Fruit fly (Drosophila melanogaster) whole organism, embryonic: Measurements from ENCODE around the gene east.

Source experiments
- Adf1 ChIP-seq: fragments of 200-800 bp; sonication (Bioruptor generic); IDR thresholded peaks from 2 replicates; pipeline ENCODE4 v1.3.6; 2022; ENCODE audit warnings: missing biosample characterization, missing genetic modification characterization
- CG10565 ChIP-seq: fragments of 200-800 bp; sonication (Bioruptor generic); optimal IDR thresholded peaks from 3 replicates; lab custom pipeline; 2016; ENCODE audit warnings: missing biosample characterization, mild to moderate bottlenecking, missing genetic modification characterization
- CG13287 ChIP-seq: fragments of 200-800 bp; sonication (Bioruptor generic); IDR thresholded peaks from 2 replicates; pipeline ENCODE4 v1.3.6; 2022; ENCODE audit warnings: missing biosample characterization, missing genetic modification characterization; ENCODE audit not compliant: partially characterized antibody
- CG15514 ChIP-seq: fragments of 200-800 bp; sonication (Bioruptor generic); optimal IDR thresholded peaks from 3 replicates; lab custom pipeline; 2017; ENCODE audit warnings: missing biosample characterization, missing genetic modification characterization, mild to moderate bottlenecking, moderate library complexity, missing genetic modification reagents
- CG32532 ChIP-seq: fragments of 200-800 bp; sonication (Bioruptor generic); IDR thresholded peaks from 2 replicates; pipeline ENCODE4 v1.3.6; 2022; ENCODE audit warnings: missing biosample characterization, missing genetic modification characterization
- CG4360 ChIP-seq: fragments of 200-800 bp; sonication (Bioruptor generic); IDR thresholded peaks from 2 replicates; pipeline ENCODE4 v1.3.6; 2022; ENCODE audit warnings: missing biosample characterization, missing genetic modification characterization
- CG4424 ChIP-seq: fragments of 200-800 bp; sonication (Bioruptor generic); optimal IDR thresholded peaks from 3 replicates; lab custom pipeline; 2016; ENCODE audit warnings: missing biosample characterization, missing genetic modification characterization
- CG5180 ChIP-seq: fragments of 200-800 bp; sonication (Bioruptor generic); optimal IDR thresholded peaks from 3 replicates; lab custom pipeline; 2017; ENCODE audit warnings: missing biosample characterization, missing genetic modification characterization, mild to moderate bottlenecking, moderate library complexity, missing genetic modification reagents
- CG6175 ChIP-seq: fragments of 200-800 bp; sonication (Bioruptor generic); IDR thresholded peaks from 3 replicates; pipeline ENCODE4 v1.3.6; 2022; ENCODE audit warnings: missing biosample characterization, missing genetic modification characterization
- CG7271 ChIP-seq: fragments of 200-800 bp; sonication (Bioruptor generic); optimal IDR thresholded peaks from 2 replicates; lab custom pipeline; 2018; ENCODE audit warnings: missing biosample characterization, mild to moderate bottlenecking, missing genetic modification characterization, moderate library complexity
- CG8290 ChIP-seq, 3 experiments: fragments of 200-800 bp; sonication (Bioruptor generic); optimal IDR thresholded peaks; 2 replicates each; lab custom pipeline; 2016 to 2019; ENCODE audit warnings: missing biosample characterization in 3 of 3, missing genetic modification characterization in 3 of 3, mild to moderate bottlenecking in 2 of 3, moderate library complexity in 1 of 3
- Dbx ChIP-seq: fragments of 200-800 bp; sonication (Bioruptor generic); IDR thresholded peaks from 3 replicates; pipeline ENCODE4 v1.3.6; 2022; ENCODE audit warnings: missing biosample characterization, missing genetic modification characterization
- GATAe ChIP-seq: fragments of 200-800 bp; sonication (Bioruptor generic); conservative IDR thresholded peaks from 2 replicates; pipeline ENCODE4 v1.3.6; 2022; ENCODE audit warnings: missing biosample characterization, missing genetic modification characterization
- HLH4C ChIP-seq: fragments of 200-800 bp; sonication (Bioruptor generic); IDR thresholded peaks from 3 replicates; pipeline ENCODE4 v1.3.6; 2022; ENCODE audit warnings: missing biosample characterization, missing genetic modification characterization; ENCODE audit not compliant: partially characterized antibody
- HLHmδ ChIP-seq: fragments of 200-800 bp; sonication (Bioruptor generic); optimal IDR thresholded peaks from 2 replicates; lab custom pipeline; 2018; ENCODE audit warnings: missing biosample characterization, mild to moderate bottlenecking, missing genetic modification characterization, moderate library complexity
- Hsf ChIP-seq: fragments of 200-800 bp; sonication (Bioruptor generic); optimal IDR thresholded peaks from 3 replicates; lab custom pipeline; 2016; ENCODE audit warnings: missing biosample characterization, missing genetic modification characterization
- MTF-1 ChIP-seq: fragments of 200-800 bp; sonication (Bioruptor generic); optimal IDR thresholded peaks from 2 replicates; lab custom pipeline; 2018; ENCODE audit warnings: missing biosample characterization, mild to moderate bottlenecking, missing genetic modification characterization, borderline replicate concordance
- Spps ChIP-seq: fragments of 200-800 bp; sonication (Bioruptor generic); optimal IDR thresholded peaks from 2 replicates; lab custom pipeline; 2018; ENCODE audit warnings: missing biosample characterization, mild to moderate bottlenecking, missing genetic modification characterization
- bbx ChIP-seq: fragments of 200-800 bp; sonication (Bioruptor generic); IDR thresholded peaks from 2 replicates; pipeline ENCODE4 v1.3.6; 2022; ENCODE audit warnings: missing biosample characterization, missing genetic modification characterization; ENCODE audit not compliant: partially characterized antibody
- bowl ChIP-seq: fragments of 200-800 bp; sonication (Bioruptor generic); IDR thresholded peaks from 2 replicates; pipeline ENCODE4 v1.3.6; 2022; ENCODE audit warnings: missing biosample characterization, missing genetic modification characterization
- chinmo ChIP-seq: fragments of 200-800 bp; sonication (Bioruptor generic); IDR thresholded peaks from 4 replicates; pipeline ENCODE4 v1.3.6; 2022; ENCODE audit warnings: missing biosample characterization, missing genetic modification characterization; ENCODE audit not compliant: partially characterized antibody
- chn ChIP-seq: fragments of 200-800 bp; sonication (Bioruptor generic); optimal IDR thresholded peaks from 2 replicates; lab custom pipeline; 2016; ENCODE audit warnings: missing biosample characterization, missing genetic modification characterization
- ci ChIP-seq: fragments of 200-800 bp; sonication (Bioruptor generic); IDR thresholded peaks from 3 replicates; pipeline ENCODE4 v1.3.6; 2022; ENCODE audit warnings: missing biosample characterization, missing genetic modification characterization
- crol ChIP-seq: fragments of 200-800 bp; sonication (Bioruptor generic); IDR thresholded peaks from 2 replicates; pipeline ENCODE4 v1.3.6; 2022; ENCODE audit warnings: missing biosample characterization, missing genetic modification characterization
- crp ChIP-seq, 2 experiments: fragments of 200-800 bp; sonication (Bioruptor generic); optimal IDR thresholded peaks; 2 replicates in 1 of 2; 3 replicates in 1 of 2; lab custom pipeline; 2017; ENCODE audit warnings: missing biosample characterization in 2 of 2, missing genetic modification characterization in 2 of 2, mild to moderate bottlenecking in 1 of 2, moderate library complexity in 1 of 2
- cwo ChIP-seq: fragments of 200-800 bp; sonication (Bioruptor generic); optimal IDR thresholded peaks from 3 replicates; lab custom pipeline; 2017; ENCODE audit warnings: missing biosample characterization, missing genetic modification characterization, mild to moderate bottlenecking, moderate library complexity, missing genetic modification reagents
- dan ChIP-seq: fragments of 200-800 bp; sonication (Bioruptor generic); IDR thresholded peaks from 2 replicates; pipeline ENCODE4 v1.3.6; 2022; ENCODE audit warnings: missing biosample characterization, missing genetic modification characterization
- exex ChIP-seq: fragments of 200-800 bp; sonication (Bioruptor generic); optimal IDR thresholded peaks from 4 replicates; lab custom pipeline; 2018; ENCODE audit warnings: missing biosample characterization, mild to moderate bottlenecking, missing genetic modification characterization, moderate library complexity
- kni ChIP-seq: fragments of 200-800 bp; sonication (Bioruptor generic); optimal IDR thresholded peaks from 3 replicates; lab custom pipeline; 2017; ENCODE audit warnings: mild to moderate bottlenecking, missing biosample characterization, missing genetic modification reagents, missing genetic modification characterization
- odd ChIP-seq: fragments of 200-800 bp; sonication (Bioruptor generic); optimal IDR thresholded peaks from 2 replicates; lab custom pipeline; 2017; ENCODE audit warnings: missing biosample characterization, mild to moderate bottlenecking, missing genetic modification characterization
- pros ChIP-seq: fragments of 200-800 bp; sonication (Bioruptor generic); optimal IDR thresholded peaks from 3 replicates; lab custom pipeline; 2019; ENCODE audit warnings: missing biosample characterization, mild to moderate bottlenecking, missing genetic modification characterization, moderate library complexity
- sd ChIP-seq: fragments of 200-800 bp; sonication (Bioruptor generic); optimal IDR thresholded peaks from 3 replicates; lab custom pipeline; 2018; ENCODE audit warnings: missing biosample characterization, mild to moderate bottlenecking, missing genetic modification characterization, moderate library complexity
- sens-2 ChIP-seq: fragments of 200-800 bp; sonication (Bioruptor generic); IDR thresholded peaks from 2 replicates; pipeline ENCODE4 v1.3.6; 2022; ENCODE audit warnings: missing biosample characterization, missing genetic modification characterization
- sr ChIP-seq: fragments of 200-800 bp; sonication (Bioruptor generic); IDR thresholded peaks from 3 replicates; pipeline ENCODE4 v1.3.6; 2022; ENCODE audit warnings: missing biosample characterization, missing genetic modification characterization
- tin ChIP-seq: fragments of 200-800 bp; sonication (Bioruptor generic); optimal IDR thresholded peaks from 3 replicates; lab custom pipeline; 2016; ENCODE audit warnings: missing biosample characterization, missing genetic modification characterization
- tna ChIP-seq: fragments of 200-800 bp; sonication (Bioruptor generic); IDR thresholded peaks from 2 replicates; pipeline ENCODE4 v1.3.6; 2022; ENCODE audit warnings: missing biosample characterization, missing genetic modification characterization; ENCODE audit not compliant: partially characterized antibody
- wdn ChIP-seq: fragments of 200-800 bp; sonication (Bioruptor generic); IDR thresholded peaks from 2 replicates; pipeline ENCODE4 v1.3.6; 2022; ENCODE audit warnings: missing biosample characterization, missing genetic modification characterization
- zen2 ChIP-seq: fragments of 200-800 bp; sonication (Bioruptor generic); IDR thresholded peaks from 3 replicates; pipeline ENCODE4 v1.3.6; 2022; ENCODE audit warnings: missing biosample characterization, missing genetic modification characterization; ENCODE audit not compliant: partially characterized antibody

east gene

DNA sequence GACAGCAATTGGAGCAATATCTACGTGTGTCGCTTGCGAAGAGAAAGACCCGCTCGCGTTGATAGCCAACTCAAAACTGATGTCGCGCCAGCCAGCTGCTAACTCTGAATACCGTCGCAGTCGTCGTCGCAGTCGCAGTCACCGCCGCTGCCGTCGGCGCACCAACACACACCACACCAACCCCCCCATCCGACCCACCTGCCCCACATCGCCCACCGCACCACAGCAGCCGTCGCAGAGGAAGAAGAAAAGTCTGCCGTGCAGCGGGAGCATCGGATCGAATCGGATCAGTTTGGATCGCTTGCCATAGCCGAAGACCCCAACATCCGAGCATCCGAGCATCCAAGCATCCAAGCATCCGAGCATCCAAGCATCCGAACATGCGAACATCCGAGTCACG is 25.7 kb downstream of the east start (continued):
- TF ChIP-seq CG13287 (GFP tag; lab: Robert Waterston, UW), result peak; percentile 7; the same call in 1 of the 2 replicates
- TF ChIP-seq chn (GFP tag; lab: Kevin White, UChicago), result peak; percentile 17
- peak; percentile 13 for TF ChIP-seq pros (GFP tag; lab: Kevin White, UChicago)
- TF ChIP-seq bowl, result 0 out of 2 replicates have a peak, but pooled peaks have one; percentile 24
- no peak for TF ChIP-seq HLHmδ (GFP tag; lab: Kevin White, UChicago)
- TF ChIP-seq CG5180 (GFP tag; lab: Kevin White, UChicago), result peak; percentile 74
- peak; percentile 7 for TF ChIP-seq CG15514 (GFP tag; lab: Kevin White, UChicago)
- peak; percentile 41; the same call in 1 of the 2 replicates for TF ChIP-seq bbx (GFP tag; lab: Robert Waterston, UW)
- 0 out of 2 replicates have a peak, but pooled peaks have one; percentile 17 for TF ChIP-seq wdn (GFP tag; lab: Robert Waterston, UW)
- no peak for TF ChIP-seq CG4424 (GFP tag; lab: Kevin White, UChicago)
- no peak for TF ChIP-seq dan (GFP tag; lab: Robert Waterston, UW)
- peak; percentile 95 for TF ChIP-seq Adf1 (GFP tag; lab: Robert Waterston, UW)
- TF ChIP-seq sr (GFP tag; lab: Robert Waterston, UW), result peak; percentile 77
- TF ChIP-seq CG6175, result peak; percentile 52; the same call in 1 of the 3 replicates
- TF ChIP-seq Dbx (GFP tag; lab: Robert Waterston, UW), result peak; percentile 17; the same call in 1 of the 3 replicates
- no peak for TF ChIP-seq tna (GFP tag; lab: Robert Waterston, UW)
- TF ChIP-seq odd (GFP tag; lab: Kevin White, UChicago), result peak; percentile 11
- peak; percentile 14 for TF ChIP-seq cwo (GFP tag; lab: Kevin White, UChicago)
- no peak for TF ChIP-seq CG32532 (GFP tag; lab: Robert Waterston, UW)
- TF ChIP-seq Spps (tag; lab: Kevin White, UChicago), result no peak
- TF ChIP-seq tin (GFP tag; lab: Kevin White, UChicago), result no peak
- TF ChIP-seq sens-2 (GFP tag; lab: Robert Waterston, UW), result 0 out of 2 replicates have a peak, but pooled peaks have one; percentile 18
- TF ChIP-seq MTF-1 (GFP tag; lab: Kevin White, UChicago), result peak; percentile 16
- peak; percentile 82 for TF ChIP-seq chinmo (GFP tag; lab: Robert Waterston, UW)
- 0 out of 2 replicates have a peak, but pooled peaks have one; percentile 9 for TF ChIP-seq CG4360
- TF ChIP-seq ci (GFP tag; lab: Robert Waterston, UW), result peak; percentile 57; the same call in 2 of the 3 replicates
- TF ChIP-seq kni (GFP tag; lab: Kevin White, UChicago), result peak; percentile 69
- TF ChIP-seq GATAe, result no peak
- peak; percentile 37 for TF ChIP-seq sd
- TF ChIP-seq Hsf (GFP tag; lab: Kevin White, UChicago), result no peak
- no peak for TF ChIP-seq exex (tag; lab: Kevin White, UChicago)
- no peak for TF ChIP-seq CG10565 (GFP tag; lab: Kevin White, UChicago)
- TF ChIP-seq crol (GFP tag; lab: Robert Waterston, UW), result peak; percentile 94
- 0 out of 3 replicates have a peak, but pooled peaks have one; percentile 23 for TF ChIP-seq zen2
- 0 out of 3 replicates have a peak, but pooled peaks have one; percentile 18 for TF ChIP-seq HLH4C (GFP tag; lab: Robert Waterston, UW)
- TF ChIP-seq CG7271 (tag; lab: Kevin White, UChicago), result no peak
- TF ChIP-seq CG8290 (GFP tag; optimal IDR thresholded peaks at IDR 0.05; lab: Kevin White, UChicago), result no peak
- TF ChIP-seq CG8290 (tag; optimal IDR thresholded peaks at IDR 0.05; lab: Kevin White, UChicago), result peak in 1 of 2 experiments; percentile 56
- no peak for TF ChIP-seq crp (GFP tag; optimal IDR thresholded peaks at IDR 0.05; lab: Kevin White, UChicago)
